Fruit fly (Drosophila melanogaster) whole organism, wandering third instar larva: ENCODE results near the gene CheB38b.

Experiments used
- Abd-B ChIP-seq: fragments of >200 bp; optimal IDR thresholded peaks from 2 replicates; lab custom pipeline; 2017; ENCODE audit warnings: missing biosample characterization, missing genetic modification characterization
- CG32264 ChIP-seq: fragments of 200-800 bp; sonication (Bioruptor generic); optimal IDR thresholded peaks from 2 replicates; lab custom pipeline; 2016; ENCODE audit warnings: missing biosample characterization, missing genetic modification characterization
- CG9705 ChIP-seq: fragments of 200-800 bp; sonication (Bioruptor generic); optimal IDR thresholded peaks from 2 replicates; lab custom pipeline; 2018; ENCODE audit warnings: missing biosample characterization, mild to moderate bottlenecking, missing genetic modification characterization
- CrebA ChIP-seq: fragments of 200-800 bp; sonication (Bioruptor generic); optimal IDR thresholded peaks from 2 replicates; lab custom pipeline; 2016; ENCODE audit warnings: missing biosample characterization, mild to moderate bottlenecking, missing genetic modification characterization, borderline replicate concordance
- Dfd ChIP-seq: fragments of >200 bp; optimal IDR thresholded peaks from 2 replicates; lab custom pipeline; 2017; ENCODE audit warnings: missing biosample characterization, missing genetic modification characterization
- Dif ChIP-seq: fragments of 200-275, 200-300 bp; sonication (Bioruptor generic); optimal IDR thresholded peaks from 2 replicates; lab custom pipeline; 2018; ENCODE audit warnings: missing biosample characterization, missing genetic modification characterization; ENCODE audit not compliant: partially characterized antibody
- GATAd ChIP-seq: sonication (Bioruptor generic); optimal IDR thresholded peaks from 2 replicates; lab custom pipeline; 2016; ENCODE audit warnings: missing biosample characterization, missing genetic modification characterization
- HLH106 ChIP-seq: fragments of 200-800 bp; optimal IDR thresholded peaks from 3 replicates; lab custom pipeline; 2019; ENCODE audit warnings: missing biosample characterization, mild to moderate bottlenecking, missing genetic modification characterization, moderate library complexity
- Hnf4 ChIP-seq: fragments of 200-800 bp; sonication (Bioruptor generic); optimal IDR thresholded peaks from 2 replicates; lab custom pipeline; 2016; ENCODE audit warnings: missing biosample characterization, mild to moderate bottlenecking, missing genetic modification characterization
- Hr78 ChIP-seq: fragments of >200 bp; optimal IDR thresholded peaks from 2 replicates; lab custom pipeline; 2017; ENCODE audit warnings: missing biosample characterization, missing genetic modification characterization
- Hr83 ChIP-seq: fragments of 200-300 bp; sonication (Bioruptor generic); optimal IDR thresholded peaks from 2 replicates; lab custom pipeline; 2016; ENCODE audit warnings: missing biosample characterization, mild to moderate bottlenecking, missing genetic modification characterization, moderate library complexity; ENCODE audit not compliant: poor library complexity, severe bottlenecking
- Jra ChIP-seq: sonication (Bioruptor generic); optimal IDR thresholded peaks from 2 replicates; lab custom pipeline; 2016; ENCODE audit warnings: missing biosample characterization, missing genetic modification characterization
- Mio ChIP-seq: sonication (Bioruptor generic); optimal IDR thresholded peaks from 2 replicates; lab custom pipeline; 2016; ENCODE audit warnings: missing biosample characterization, missing genetic modification characterization
- Myc ChIP-seq: fragments of >200 bp; optimal IDR thresholded peaks from 2 replicates; lab custom pipeline; 2017
- N ChIP-seq: fragments of >200 bp; optimal IDR thresholded peaks from 2 replicates; lab custom pipeline; 2018; ENCODE audit warnings: missing biosample characterization, missing external identifiers, missing genetic modification characterization
- OdsH ChIP-seq: fragments of 200-800 bp; sonication (Bioruptor generic); optimal IDR thresholded peaks from 2 replicates; lab custom pipeline; 2016; ENCODE audit warnings: missing biosample characterization, mild to moderate bottlenecking, missing genetic modification characterization
- Rel ChIP-seq, 2 experiments: fragments of 200-800 bp; sonication (Bioruptor generic) in 1 of 2; optimal IDR thresholded peaks; 2 replicates in 1 of 2; 3 replicates in 1 of 2; lab custom pipeline; 2016 to 2019; ENCODE audit warnings: mild to moderate bottlenecking in 2 of 2, missing biosample characterization in 2 of 2, missing genetic modification characterization in 2 of 2, moderate library complexity in 1 of 2
- Sp1 ChIP-seq: fragments of 200-800 bp; sonication (Bioruptor generic); optimal IDR thresholded peaks from 3 replicates; lab custom pipeline; 2019; ENCODE audit warnings: missing biosample characterization, mild to moderate bottlenecking, missing genetic modification characterization, moderate library complexity
- Vsx2 ChIP-seq: fragments of 200-300, 225-300 bp; sonication (Bioruptor generic); optimal IDR thresholded peaks from 2 replicates; lab custom pipeline; 2018; ENCODE audit warnings: missing biosample characterization, missing genetic modification characterization; ENCODE audit not compliant: partially characterized antibody
- br ChIP-seq: fragments of 200-800 bp; sonication (Bioruptor generic); optimal IDR thresholded peaks from 2 replicates; lab custom pipeline; 2016; ENCODE audit warnings: missing biosample characterization, missing genetic modification characterization
- brk ChIP-seq: fragments of 200-800 bp; sonication (Bioruptor generic); optimal IDR thresholded peaks from 2 replicates; lab custom pipeline; 2016; ENCODE audit warnings: missing biosample characterization, mild to moderate bottlenecking, missing genetic modification characterization
- dl ChIP-seq, 2 experiments: fragments of 175-275, 200-275 bp in 1 of 2; fragments of 200-275 bp in 1 of 2; sonication (Bioruptor generic); optimal IDR thresholded peaks; lab custom pipeline; 2018; ENCODE audit warnings: mild to moderate bottlenecking in 2 of 2, missing biosample characterization in 2 of 2, missing genetic modification characterization in 2 of 2, moderate library complexity in 2 of 2; ENCODE audit not compliant: partially characterized antibody in 2 of 2, insufficient read depth in 1 of 2
- dmrt93B ChIP-seq: fragments of 200-800 bp; sonication (Bioruptor generic); optimal IDR thresholded peaks from 2 replicates; lab custom pipeline; 2018; ENCODE audit warnings: missing biosample characterization, mild to moderate bottlenecking, missing genetic modification characterization
- dsf ChIP-seq: sonication (Bioruptor generic); optimal IDR thresholded peaks from 2 replicates; lab custom pipeline; 2016; ENCODE audit warnings: missing biosample characterization, missing genetic modification characterization, borderline replicate concordance
- ey ChIP-seq: fragments of 200-800 bp; sonication (Bioruptor generic); optimal IDR thresholded peaks from 2 replicates; lab custom pipeline; 2016; ENCODE audit warnings: missing biosample characterization, missing genetic modification characterization
- foxo ChIP-seq, 2 experiments: fragments of 200-800 bp; sonication (Bioruptor generic); optimal IDR thresholded peaks; 2 replicates in 1 of 2; 3 replicates in 1 of 2; lab custom pipeline; 2016 to 2017; ENCODE audit warnings: missing biosample characterization in 2 of 2, missing genetic modification characterization in 2 of 2
- fru ChIP-seq: fragments of 200-800 bp; sonication (Bioruptor generic); optimal IDR thresholded peaks from 3 replicates; lab custom pipeline; 2016; ENCODE audit warnings: missing biosample characterization, mild to moderate bottlenecking, missing genetic modification characterization
- h ChIP-seq: fragments of 200-800 bp; sonication (Bioruptor generic); optimal IDR thresholded peaks from 3 replicates; lab custom pipeline; 2016; ENCODE audit warnings: missing biosample characterization, mild to moderate bottlenecking, missing genetic modification characterization
- jim ChIP-seq: fragments of 175-275, 200-325 bp; sonication (Bioruptor generic); optimal IDR thresholded peaks from 2 replicates; lab custom pipeline; 2016; ENCODE audit warnings: missing biosample characterization, mild to moderate bottlenecking, missing genetic modification characterization
- lola ChIP-seq: fragments of >200 bp; optimal IDR thresholded peaks from 2 replicates; lab custom pipeline; 2017; ENCODE audit warnings: missing biosample characterization, missing genetic modification characterization
- pan ChIP-seq: fragments of >200 bp; optimal IDR thresholded peaks from 2 replicates; lab custom pipeline; 2017
- psq ChIP-seq: fragments of 200-800 bp; sonication (Bioruptor generic); optimal IDR thresholded peaks from 3 replicates; lab custom pipeline; 2017; ENCODE audit warnings: missing biosample characterization, mild to moderate bottlenecking, missing genetic modification characterization, moderate library complexity
- rgr ChIP-seq: fragments of 200-800 bp; sonication (Bioruptor generic); optimal IDR thresholded peaks from 3 replicates; lab custom pipeline; 2016; ENCODE audit warnings: missing biosample characterization, mild to moderate bottlenecking, missing genetic modification characterization
- sage ChIP-seq: fragments of 200-800 bp; sonication (Bioruptor generic); optimal IDR thresholded peaks from 2 replicates; lab custom pipeline; 2016; ENCODE audit warnings: missing biosample characterization, mild to moderate bottlenecking, missing genetic modification characterization
- sv ChIP-seq: fragments of 200-800 bp; sonication (Bioruptor generic); optimal IDR thresholded peaks from 3 replicates; lab custom pipeline; 2016; ENCODE audit warnings: missing biosample characterization, missing genetic modification characterization
- tai ChIP-seq: sonication (Bioruptor generic); optimal IDR thresholded peaks from 2 replicates; lab custom pipeline; 2016; ENCODE audit warnings: missing biosample characterization, missing genetic modification characterization
- usp ChIP-seq: fragments of >200 bp; optimal IDR thresholded peaks from 2 replicates; lab custom pipeline; 2017; ENCODE audit warnings: missing biosample characterization, missing genetic modification characterization
- woc ChIP-seq: sonication (Bioruptor generic); optimal IDR thresholded peaks from 2 replicates; lab custom pipeline; 2016; ENCODE audit warnings: missing biosample characterization, mild to moderate bottlenecking, missing genetic modification characterization

CheB38b gene

dm6 chr2L:20835501-20835900 lies 18.4 kb upstream of the CheB38b start, which contains the start of gene Oseg5:
Gene Oseg5 (minus strand): TSS chr2L:20835840.
- no peak for TF ChIP-seq Hnf4 (GFP tag; lab: Kevin White, UChicago)
- TF ChIP-seq Mio = no peak
- no peak for TF ChIP-seq sv

dm6 chr2L:20831060-20831459 lies 14.0 kb upstream of the CheB38b start, which contains the start of gene CG31674:
Gene CG31674 (plus strand): TSS chr2L:20831262.
- TF ChIP-seq woc (no peak), dsf (GFP tag; lab: Kevin White, UChicago) (no peak), Abd-B (GFP tag; lab: Kevin White, UChicago) (no peak), CG9705 (GFP tag; lab: Kevin White, UChicago) (no peak), psq (GFP tag; lab: Kevin White, UChicago) (no peak), sage (GFP tag; lab: Kevin White, UChicago) (no peak), Hr78 (no peak), Sp1 (no peak), dl (GFP tag; optimal IDR thresholded peaks at IDR 0.05; lab: Kevin White, UChicago; ENCODE audit: insufficient read depth in 1 of 2, partially characterized antibody in 2 of 2) (peak in 1 of 2 experiments; percentile 20), h (GFP tag; lab: Kevin White, UChicago) (peak; percentile 59), GATAd (GFP tag; lab: Kevin White, UChicago) (no peak), Rel (GFP tag; optimal IDR thresholded peaks at IDR 0.05; lab: Kevin White, UChicago) (no peak), Rel (tag; optimal IDR thresholded peaks at IDR 0.05; lab: Kevin White, UChicago) (peak; percentile 14), sv (no peak), CG32264 (GFP tag; lab: Kevin White, UChicago) (no peak), OdsH (no peak), pan (lab: Kevin White, UChicago) (no peak), N (GFP tag; lab: Kevin White, UChicago) (no peak), dmrt93B (GFP tag; lab: Kevin White, UChicago) (no peak), usp (GFP tag; lab: Kevin White, UChicago) (no peak), Jra (GFP tag; lab: Kevin White, UChicago) (no peak), Dfd (GFP tag; lab: Kevin White, UChicago) (no peak), ey (GFP tag; lab: Kevin White, UChicago) (no peak), Dif (GFP tag; lab: Kevin White, UChicago) (peak; percentile 50), Myc (lab: Kevin White, UChicago) (no peak), Hnf4 (GFP tag; lab: Kevin White, UChicago) (no peak), HLH106 (tag; lab: Kevin White, UChicago) (no peak), brk (peak; percentile 53), jim (GFP tag; lab: Kevin White, UChicago) (no peak)

dm6 chr2L:20829755-20830396 lies 12.8 kb upstream of the CheB38b start:
- TF ChIP-seq Hr83 (GFP tag; lab: Kevin White, UChicago) = peak; percentile 38
- TF ChIP-seq dl (GFP tag; optimal IDR thresholded peaks at IDR 0.05; lab: Kevin White, UChicago; ENCODE audit: insufficient read depth in 1 of 2, partially characterized antibody in 2 of 2) = no peak
- no peak for TF ChIP-seq Sp1
- TF ChIP-seq OdsH = peak; percentile 52
- TF ChIP-seq pan (lab: Kevin White, UChicago) = no peak
- TF ChIP-seq dsf (GFP tag; lab: Kevin White, UChicago) = no peak
- TF ChIP-seq ey (GFP tag; lab: Kevin White, UChicago) = peak; percentile 0
- no peak for TF ChIP-seq dmrt93B (GFP tag; lab: Kevin White, UChicago)
- TF ChIP-seq jim (GFP tag; lab: Kevin White, UChicago) = no peak
- TF ChIP-seq Abd-B (GFP tag; lab: Kevin White, UChicago) = no peak
- no peak for TF ChIP-seq Dfd (GFP tag; lab: Kevin White, UChicago)
- TF ChIP-seq usp (GFP tag; lab: Kevin White, UChicago) = no peak
- no peak for TF ChIP-seq GATAd (GFP tag; lab: Kevin White, UChicago)
- TF ChIP-seq brk = peak; percentile 55
- TF ChIP-seq CrebA = no peak
- peak; percentile 25 for TF ChIP-seq rgr (GFP tag; lab: Kevin White, UChicago)
- peak in 1 of 2 experiments; percentile 49 for TF ChIP-seq foxo (GFP tag; optimal IDR thresholded peaks at IDR 0.05; lab: Kevin White, UChicago)
- TF ChIP-seq psq (GFP tag; lab: Kevin White, UChicago) = no peak
- TF ChIP-seq Myc (lab: Kevin White, UChicago) = no peak
- TF ChIP-seq woc = no peak
- TF ChIP-seq Hnf4 (GFP tag; lab: Kevin White, UChicago) = peak; percentile 22
- TF ChIP-seq Vsx2 (GFP tag; lab: Kevin White, UChicago) = no peak
- TF ChIP-seq h (GFP tag; lab: Kevin White, UChicago) = peak; percentile 70
- no peak for TF ChIP-seq tai (GFP tag; lab: Kevin White, UChicago)
- TF ChIP-seq sage (GFP tag; lab: Kevin White, UChicago) = peak; percentile 56
- peak; percentile 27 for TF ChIP-seq fru
- no peak for TF ChIP-seq Mio
- no peak for TF ChIP-seq CG32264 (GFP tag; lab: Kevin White, UChicago)
- no peak for TF ChIP-seq lola
- TF ChIP-seq sv = no peak
- no peak for TF ChIP-seq CG9705 (GFP tag; lab: Kevin White, UChicago)
- TF ChIP-seq HLH106 (tag; lab: Kevin White, UChicago) = peak; percentile 39
- TF ChIP-seq Rel (GFP tag; optimal IDR thresholded peaks at IDR 0.05; lab: Kevin White, UChicago) = no peak
- TF ChIP-seq Rel (tag; optimal IDR thresholded peaks at IDR 0.05; lab: Kevin White, UChicago) = peak; percentile 94
- peak; percentile 35 for TF ChIP-seq br
- no peak for TF ChIP-seq Jra (GFP tag; lab: Kevin White, UChicago)
- peak; percentile 0 for TF ChIP-seq Dif (GFP tag; lab: Kevin White, UChicago)
- TF ChIP-seq N (GFP tag; lab: Kevin White, UChicago) = no peak
- TF ChIP-seq Hr78 = no peak
